Fruit fly (Drosophila melanogaster) whole organism, pupa: ENCODE measurements around the gene Phb1.
A peak's percentile ranks its signal among the peaks of the same experiment; 100 is the strongest.

Experiments
- CG10348 ChIP-seq: fragments of 200-800 bp; sonication (Bioruptor generic); IDR thresholded peaks from 2 replicates; pipeline ENCODE4 v1.3.6; 2022; ENCODE audit warnings: missing biosample characterization, missing genetic modification characterization
- CG12605 ChIP-seq: fragments of 200-800 bp; sonication (Bioruptor generic); IDR thresholded peaks from 2 replicates; pipeline ENCODE4 v1.3.6; 2022; ENCODE audit warnings: missing biosample characterization, missing genetic modification characterization
- CG13204 ChIP-seq: fragments of 200-800 bp; sonication (Bioruptor generic); optimal IDR thresholded peaks from 2 replicates; lab custom pipeline; 2018; ENCODE audit warnings: missing biosample characterization, mild to moderate bottlenecking, missing genetic modification characterization, moderate library complexity
- CG14655 ChIP-seq: fragments of 200-800 bp; sonication (Bioruptor generic); optimal IDR thresholded peaks from 3 replicates; lab custom pipeline; 2017; ENCODE audit warnings: mild to moderate bottlenecking, missing biosample characterization, missing genetic modification reagents, missing genetic modification characterization
- CG15710 ChIP-seq: fragments of 200-800 bp; sonication (Bioruptor generic); optimal IDR thresholded peaks from 2 replicates; lab custom pipeline; 2018; ENCODE audit warnings: missing biosample characterization, mild to moderate bottlenecking, missing genetic modification characterization, moderate library complexity
- CG17806 ChIP-seq: fragments of 200-800 bp; sonication (Bioruptor generic); optimal IDR thresholded peaks from 2 replicates; lab custom pipeline; 2018; ENCODE audit warnings: missing biosample characterization, mild to moderate bottlenecking, missing genetic modification characterization, moderate library complexity
- CG32121 ChIP-seq: fragments of 200-800 bp; sonication (Bioruptor generic); IDR thresholded peaks from 2 replicates; pipeline ENCODE4 v1.3.6; 2022; ENCODE audit warnings: missing biosample characterization, missing genetic modification characterization
- CG34367 ChIP-seq: fragments of 200-800 bp; sonication (Bioruptor generic); optimal IDR thresholded peaks from 2 replicates; lab custom pipeline; 2018; ENCODE audit warnings: missing biosample characterization, mild to moderate bottlenecking, missing genetic modification characterization
- CG4496 ChIP-seq: fragments of 200-800 bp; sonication (Bioruptor generic); IDR thresholded peaks from 3 replicates; pipeline ENCODE4 v1.3.6; 2022; ENCODE audit warnings: missing biosample characterization, missing genetic modification characterization
- CG8159 ChIP-seq: fragments of 200-800 bp; sonication (Bioruptor generic); optimal IDR thresholded peaks from 3 replicates; lab custom pipeline; 2018; ENCODE audit warnings: missing biosample characterization, mild to moderate bottlenecking, missing genetic modification characterization, moderate library complexity
- CG8301 ChIP-seq: fragments of 200-800 bp; sonication (Bioruptor generic); optimal IDR thresholded peaks from 2 replicates; lab custom pipeline; 2018; ENCODE audit warnings: missing biosample characterization, mild to moderate bottlenecking, missing genetic modification characterization
- CG9948 ChIP-seq: fragments of 200-800 bp; sonication (Bioruptor generic); optimal IDR thresholded peaks from 2 replicates; lab custom pipeline; 2018; ENCODE audit warnings: missing biosample characterization, mild to moderate bottlenecking, missing genetic modification characterization, moderate library complexity
- D1 ChIP-seq: fragments of 200-800 bp; sonication (Bioruptor generic); optimal IDR thresholded peaks from 2 replicates; lab custom pipeline; 2018; ENCODE audit warnings: missing biosample characterization, mild to moderate bottlenecking, missing genetic modification characterization, moderate library complexity
- EcR ChIP-seq: fragments of 200-800 bp; sonication (Bioruptor generic); optimal IDR thresholded peaks from 3 replicates; lab custom pipeline; 2019; ENCODE audit warnings: missing biosample characterization, missing genetic modification characterization, mild to moderate bottlenecking, moderate library complexity, missing genetic modification reagents
- Ets98B ChIP-seq: fragments of 200-800 bp; sonication (Bioruptor generic); IDR thresholded peaks from 2 replicates; pipeline ENCODE4 v1.3.6; 2022; ENCODE audit warnings: missing biosample characterization, missing genetic modification characterization
- Pif1A ChIP-seq: fragments of 200-800 bp; sonication (Bioruptor generic); optimal IDR thresholded peaks from 3 replicates; lab custom pipeline; 2016; ENCODE audit warnings: missing biosample characterization, missing genetic modification characterization
- Pif1B ChIP-seq: fragments of 200-800 bp; sonication (Bioruptor generic); optimal IDR thresholded peaks from 3 replicates; lab custom pipeline; 2016; ENCODE audit warnings: missing biosample characterization, missing genetic modification characterization
- Snoo ChIP-seq: fragments of 200-800 bp; sonication (Bioruptor generic); optimal IDR thresholded peaks from 3 replicates; lab custom pipeline; 2017; ENCODE audit warnings: missing biosample characterization, mild to moderate bottlenecking, missing genetic modification characterization, inconsistent platforms
- fd96Ca ChIP-seq: fragments of 200-800 bp; sonication (Bioruptor generic); IDR thresholded peaks from 3 replicates; pipeline ENCODE4 v1.3.6; 2022; ENCODE audit warnings: missing biosample characterization, missing genetic modification characterization
- gl ChIP-seq: fragments of 200-800 bp; sonication (Bioruptor generic); optimal IDR thresholded peaks from 2 replicates; lab custom pipeline; 2018; ENCODE audit warnings: missing biosample characterization, mild to moderate bottlenecking, missing genetic modification characterization
- rn ChIP-seq: fragments of 200-800 bp; sonication (Bioruptor generic); IDR thresholded peaks from 2 replicates; pipeline ENCODE4 v1.3.6; 2022; ENCODE audit warnings: missing biosample characterization, missing genetic modification characterization

Phb1 gene

dm6 chr2L:19126888-19127287, 3.2 kb upstream of the Phb1 start:
- TF ChIP-seq CG15710 (tag; lab: Kevin White, UChicago) = peak; percentile 72
- TF ChIP-seq CG13204 (GFP tag; lab: Kevin White, UChicago) = no peak
- peak; percentile 38 for TF ChIP-seq CG17806 (tag; lab: Kevin White, UChicago)
- no peak for TF ChIP-seq Pif1B (GFP tag; lab: Kevin White, UChicago)
- TF ChIP-seq EcR (GFP tag; lab: Kevin White, UChicago) = no peak
- TF ChIP-seq CG8301 = no peak
- no peak for TF ChIP-seq CG14655 (GFP tag; lab: Kevin White, UChicago)
- TF ChIP-seq D1 = no peak
- 0 out of 2 replicates have a peak, but pooled peaks have one; percentile 28 for TF ChIP-seq CG32121 (GFP tag; lab: Robert Waterston, UW)
- peak; percentile 63 for TF ChIP-seq CG8159 (tag; lab: Kevin White, UChicago)
- TF ChIP-seq CG9948 (tag; lab: Kevin White, UChicago) = peak; percentile 29
- no peak for TF ChIP-seq CG10348 (GFP tag; lab: Robert Waterston, UW)
- no peak for TF ChIP-seq fd96Ca (GFP tag; lab: Robert Waterston, UW)
- peak; percentile 64 for TF ChIP-seq Snoo (tag; lab: Kevin White, UChicago)
- no peak for TF ChIP-seq CG12605 (GFP tag; lab: Robert Waterston, UW)
- no peak for TF ChIP-seq rn (GFP tag; lab: Robert Waterston, UW)
- TF ChIP-seq Pif1A (GFP tag; lab: Kevin White, UChicago) = no peak
- no peak for TF ChIP-seq CG4496
- no peak; the same call in 1 of the 2 replicates for TF ChIP-seq Ets98B
- peak; percentile 38 for TF ChIP-seq CG34367 (tag; lab: Kevin White, UChicago)
- no peak for TF ChIP-seq gl (tag; lab: Kevin White, UChicago)

dm6 chr2L:19120984-19121383, 2.7 kb downstream of the Phb1 start:
- TF ChIP-seq CG10348 (GFP tag; lab: Robert Waterston, UW) = no peak
- no peak for TF ChIP-seq CG12605 (GFP tag; lab: Robert Waterston, UW)
- TF ChIP-seq gl (tag; lab: Kevin White, UChicago) = no peak
- peak; percentile 26 for TF ChIP-seq CG15710 (tag; lab: Kevin White, UChicago)
- TF ChIP-seq CG14655 (GFP tag; lab: Kevin White, UChicago) = no peak
- TF ChIP-seq fd96Ca (GFP tag; lab: Robert Waterston, UW) = peak; percentile 57; the same call in 1 of the 3 replicates
- TF ChIP-seq CG13204 (GFP tag; lab: Kevin White, UChicago) = no peak
- peak; percentile 6 for TF ChIP-seq CG34367 (tag; lab: Kevin White, UChicago)
- peak; percentile 60 for TF ChIP-seq CG8159 (tag; lab: Kevin White, UChicago)
- no peak for TF ChIP-seq Pif1B (GFP tag; lab: Kevin White, UChicago)
- peak; percentile 60 for TF ChIP-seq CG9948 (tag; lab: Kevin White, UChicago)
- TF ChIP-seq Snoo (tag; lab: Kevin White, UChicago) = no peak
- peak; percentile 52 for TF ChIP-seq Ets98B
- no peak for TF ChIP-seq EcR (GFP tag; lab: Kevin White, UChicago)
- TF ChIP-seq CG17806 (tag; lab: Kevin White, UChicago) = peak; percentile 60
- no peak for TF ChIP-seq Pif1A (GFP tag; lab: Kevin White, UChicago)
- TF ChIP-seq CG4496 = no peak
- peak; percentile 29; the same call in 1 of the 2 replicates for TF ChIP-seq CG32121 (GFP tag; lab: Robert Waterston, UW)
- no peak for TF ChIP-seq D1
- peak; percentile 57 for TF ChIP-seq CG8301
- TF ChIP-seq rn (GFP tag; lab: Robert Waterston, UW) = no peak

DNA sequence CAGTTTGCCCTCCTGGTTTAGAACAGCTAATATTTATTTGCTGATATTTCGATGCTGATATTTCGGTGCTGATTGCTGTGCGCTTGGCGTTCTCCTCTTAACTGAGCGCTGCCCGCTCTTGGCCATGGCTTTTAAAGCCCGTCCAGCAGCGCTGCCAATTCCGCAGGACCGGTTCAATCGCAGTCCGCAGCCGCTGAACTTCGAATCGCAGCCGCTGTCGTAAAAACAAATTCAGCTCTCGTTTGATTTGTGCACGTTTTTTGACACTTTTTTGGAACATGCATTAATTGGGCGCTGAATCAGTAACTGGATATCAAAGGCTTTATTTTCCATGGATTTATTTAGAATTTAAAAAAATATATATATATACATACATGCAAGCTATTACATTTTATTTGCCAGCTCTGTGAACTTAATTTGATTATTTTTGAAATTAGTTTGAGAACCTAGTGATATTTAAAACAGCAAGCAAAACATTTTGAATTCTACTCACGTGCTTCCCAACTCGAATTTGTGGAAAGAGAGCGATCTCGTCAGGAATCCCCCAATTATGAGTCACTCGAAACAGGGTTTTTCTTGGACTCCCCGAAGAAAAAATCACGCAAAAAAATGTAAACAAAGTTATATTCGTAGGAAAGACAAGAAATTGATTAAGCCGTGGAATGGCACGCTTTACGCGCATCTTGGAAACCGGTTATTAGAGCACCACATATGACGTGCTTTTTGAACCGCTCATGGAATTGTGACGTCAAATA, 3.3 kb downstream of the Phb1 start, which contains the start of gene Ddc:
Gene Ddc, minus strand, starts transcription at position 111 of the 755 bp plus-strand sequence.
- no peak for TF ChIP-seq rn (GFP tag; lab: Robert Waterston, UW)
- TF ChIP-seq EcR (GFP tag; lab: Kevin White, UChicago) = no peak
- no peak for TF ChIP-seq D1
- TF ChIP-seq Pif1B (GFP tag; lab: Kevin White, UChicago) = peak; percentile 16

DNA sequence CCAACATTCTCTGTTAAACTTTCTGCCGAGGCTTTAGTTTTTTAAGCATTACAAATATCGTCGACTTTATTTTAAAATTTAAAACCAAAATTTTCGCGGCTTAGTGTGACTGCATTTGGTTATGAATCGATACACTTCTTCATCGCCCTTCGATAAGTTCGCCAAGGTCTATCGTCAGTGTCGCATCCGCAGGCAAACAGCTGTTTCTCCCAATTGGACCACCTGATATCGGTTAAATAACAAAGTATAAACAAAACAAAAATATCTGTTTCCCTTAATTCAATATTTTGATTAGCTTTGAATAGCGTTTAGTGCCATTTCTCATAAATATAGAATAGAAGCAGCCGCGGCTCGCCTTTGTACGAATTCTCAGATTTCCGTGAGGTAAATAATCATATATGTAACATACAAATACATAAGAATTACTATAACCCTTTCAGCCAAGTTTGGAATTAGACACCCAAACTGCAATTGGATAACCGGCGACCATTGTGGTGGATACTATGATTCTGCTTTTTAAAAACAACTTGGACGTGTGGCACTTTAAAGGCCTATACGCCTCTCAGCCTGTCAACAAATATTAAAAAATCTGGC, 9.4 kb downstream of the Phb1 start, which contains the start of gene CG10561:
Gene CG10561, plus strand, starts transcription at position 219 of the 594 bp plus-strand sequence.
- TF ChIP-seq CG12605 (GFP tag; lab: Robert Waterston, UW) (no peak), gl (tag; lab: Kevin White, UChicago) (no peak), CG15710 (tag; lab: Kevin White, UChicago) (no peak), CG14655 (GFP tag; lab: Kevin White, UChicago) (no peak), fd96Ca (GFP tag; lab: Robert Waterston, UW) (no peak), Ets98B (no peak), Snoo (tag; lab: Kevin White, UChicago) (no peak), Pif1B (GFP tag; lab: Kevin White, UChicago) (no peak), Pif1A (GFP tag; lab: Kevin White, UChicago) (no peak), CG34367 (tag; lab: Kevin White, UChicago) (no peak), CG17806 (tag; lab: Kevin White, UChicago) (no peak), EcR (GFP tag; lab: Kevin White, UChicago) (no peak), CG8301 (no peak), CG13204 (GFP tag; lab: Kevin White, UChicago) (no peak), CG4496 (no peak), CG9948 (tag; lab: Kevin White, UChicago) (no peak)

dm6 chr2L:19112200-19112599, 11.5 kb downstream of the Phb1 start:
- TF ChIP-seq rn (GFP tag; lab: Robert Waterston, UW) (no peak), CG10348 (GFP tag; lab: Robert Waterston, UW) (no peak), Pif1A (GFP tag; lab: Kevin White, UChicago) (no peak), CG15710 (tag; lab: Kevin White, UChicago) (no peak), CG8159 (tag; lab: Kevin White, UChicago) (no peak), EcR (GFP tag; lab: Kevin White, UChicago) (no peak), fd96Ca (GFP tag; lab: Robert Waterston, UW) (no peak), Snoo (tag; lab: Kevin White, UChicago) (no peak), gl (tag; lab: Kevin White, UChicago) (no peak)
